Fruit fly (Drosophila melanogaster) S2 (cell line): ENCODE results near the gene Dph4.

Experiments used
- CG8478 ChIP-seq: fragments of >200 bp; optimal IDR thresholded peaks from 2 replicates; lab custom pipeline; 2018
- CTCF ChIP-seq, 2 experiments: fragments of >200 bp; optimal IDR thresholded peaks; 2 replicates each; lab custom pipeline; 2018

- no peak for TF ChIP-seq CG8478 (lab: Kevin White, UChicago)
- TF ChIP-seq CTCF (optimal IDR thresholded peaks at IDR 0.05; lab: Kevin White, UChicago) = no peak
Measured at dm6 chr3R:5622985-5623630, 817 bp downstream of the Dph4 start.
